Fruit fly (Drosophila melanogaster) whole organism, prepupa: ENCODE data around the gene sp3.
A peak's percentile ranks its signal among the peaks of the same experiment; 100 is the strongest.

Experiments used
- Blimp-1 ChIP-seq: fragments of 200-800 bp; sonication (Bioruptor generic); optimal IDR thresholded peaks from 3 replicates; lab custom pipeline; 2017; ENCODE audit warnings: missing biosample characterization, missing genetic modification characterization, mild to moderate bottlenecking, moderate library complexity, missing genetic modification reagents
- CG11294 ChIP-seq: fragments of 200-800 bp; sonication (Bioruptor generic); IDR thresholded peaks from 2 replicates; pipeline ENCODE4 v1.3.6; 2022; ENCODE audit warnings: missing biosample characterization, missing genetic modification characterization
- CG11902 ChIP-seq: fragments of 200-800 bp; sonication (Bioruptor generic); optimal IDR thresholded peaks from 3 replicates; lab custom pipeline; 2016; ENCODE audit warnings: missing biosample characterization, missing genetic modification characterization
- CG15336 ChIP-seq: fragments of 200-800 bp; sonication (Bioruptor generic); IDR thresholded peaks from 2 replicates; pipeline ENCODE4 v1.3.6; 2022; ENCODE audit warnings: missing biosample characterization, missing genetic modification characterization
- CG1621 ChIP-seq: fragments of 200-800 bp; sonication (Bioruptor generic); optimal IDR thresholded peaks from 3 replicates; lab custom pipeline; 2018; ENCODE audit warnings: missing biosample characterization, mild to moderate bottlenecking, missing genetic modification characterization
- CG16779 ChIP-seq: fragments of 200-800 bp; sonication (Bioruptor generic); optimal IDR thresholded peaks from 3 replicates; lab custom pipeline; 2017; ENCODE audit warnings: missing biosample characterization, mild to moderate bottlenecking, missing genetic modification characterization
- CG3032 ChIP-seq: fragments of 200-800 bp; optimal IDR thresholded peaks from 2 replicates; lab custom pipeline; 2019; ENCODE audit warnings: missing biosample characterization, mild to moderate bottlenecking, missing genetic modification characterization, moderate library complexity
- CG31627 ChIP-seq: fragments of 200-800 bp; sonication (Bioruptor generic); optimal IDR thresholded peaks from 3 replicates; lab custom pipeline; 2016; ENCODE audit warnings: missing biosample characterization, missing genetic modification characterization
- CG34406 ChIP-seq: fragments of 200-800 bp; sonication (Bioruptor generic); optimal IDR thresholded peaks from 3 replicates; lab custom pipeline; 2016; ENCODE audit warnings: missing biosample characterization, missing genetic modification characterization
- CG3919 ChIP-seq: fragments of 200-800 bp; sonication (Bioruptor generic); optimal IDR thresholded peaks from 3 replicates; lab custom pipeline; 2016; ENCODE audit warnings: missing biosample characterization, missing genetic modification characterization
- CG4318 ChIP-seq: fragments of 200-800 bp; sonication (Bioruptor generic); optimal IDR thresholded peaks from 3 replicates; lab custom pipeline; 2017; ENCODE audit warnings: missing biosample characterization, mild to moderate bottlenecking, missing genetic modification characterization
- CG6163 ChIP-seq: fragments of 200-800 bp; sonication (Bioruptor generic); IDR thresholded peaks from 3 replicates; pipeline ENCODE4 v1.3.6; 2022; ENCODE audit warnings: missing biosample characterization, missing genetic modification characterization
- CG6276 ChIP-seq: fragments of 200-800 bp; sonication (Bioruptor generic); optimal IDR thresholded peaks from 2 replicates; lab custom pipeline; 2017; ENCODE audit warnings: missing biosample characterization, mild to moderate bottlenecking, missing genetic modification characterization
- CG6808 ChIP-seq: fragments of 200-800 bp; sonication (Bioruptor generic); optimal IDR thresholded peaks from 3 replicates; lab custom pipeline; 2017; ENCODE audit warnings: missing biosample characterization, missing genetic modification characterization, mild to moderate bottlenecking, moderate library complexity, missing genetic modification reagents
- CG6854 ChIP-seq: fragments of 200-800 bp; sonication (Bioruptor generic); optimal IDR thresholded peaks from 2 replicates; lab custom pipeline; 2017; ENCODE audit warnings: missing biosample characterization, mild to moderate bottlenecking, missing genetic modification characterization
- CG7368 ChIP-seq: fragments of 200-800 bp; sonication (Bioruptor generic); optimal IDR thresholded peaks from 3 replicates; lab custom pipeline; 2016; ENCODE audit warnings: missing biosample characterization, missing genetic modification characterization
- CG8119 ChIP-seq: fragments of 200-800 bp; sonication (Bioruptor generic); IDR thresholded peaks from 3 replicates; pipeline ENCODE4 v1.3.6; 2022; ENCODE audit warnings: missing biosample characterization, missing genetic modification characterization
- CG8319 ChIP-seq: fragments of 200-800 bp; sonication (Bioruptor generic); optimal IDR thresholded peaks from 3 replicates; lab custom pipeline; 2016; ENCODE audit warnings: missing biosample characterization, missing genetic modification characterization
- CG8632 ChIP-seq: fragments of 200-800 bp; sonication (Bioruptor generic); optimal IDR thresholded peaks from 3 replicates; lab custom pipeline; 2016; ENCODE audit warnings: missing biosample characterization, missing genetic modification characterization
- Eip75B ChIP-seq: fragments of 200-800 bp; sonication (Bioruptor generic); optimal IDR thresholded peaks from 3 replicates; lab custom pipeline; 2016; ENCODE audit warnings: missing biosample characterization, missing genetic modification characterization
- Eip78C ChIP-seq: fragments of 200-800 bp; sonication (Bioruptor generic); peaks from one replicate; lab custom pipeline; 2016; ENCODE audit warnings: missing biosample characterization, missing genetic modification characterization
- Eip93F ChIP-seq: fragments of 200-800 bp; sonication (Bioruptor generic); optimal IDR thresholded peaks from 2 replicates; lab custom pipeline; 2016; ENCODE audit warnings: missing biosample characterization, mild to moderate bottlenecking, missing genetic modification characterization
- Ets21C ChIP-seq: fragments of 200-800 bp; sonication (Bioruptor generic); optimal IDR thresholded peaks from 3 replicates; lab custom pipeline; 2016; ENCODE audit warnings: missing biosample characterization, missing genetic modification characterization
- Ets96B ChIP-seq: fragments of 200-800 bp; optimal IDR thresholded peaks from 2 replicates; lab custom pipeline; 2019; ENCODE audit warnings: missing biosample characterization, mild to moderate bottlenecking, missing genetic modification characterization, moderate library complexity
- Gug ChIP-seq: fragments of 200-800 bp; sonication (Bioruptor generic); IDR thresholded peaks from 2 replicates; pipeline ENCODE4 v1.3.6; 2022; ENCODE audit warnings: missing biosample characterization, missing genetic modification characterization
- Hr39 ChIP-seq: fragments of 200-800 bp; sonication (Bioruptor generic); optimal IDR thresholded peaks from 2 replicates; lab custom pipeline; 2016; ENCODE audit warnings: missing biosample characterization, missing genetic modification characterization
- Hr4 ChIP-seq: fragments of 200-800 bp; sonication (Bioruptor generic); optimal IDR thresholded peaks from 3 replicates; lab custom pipeline; 2016; ENCODE audit warnings: missing biosample characterization, missing genetic modification characterization
- Lpt ChIP-seq: fragments of 200-800 bp; sonication (Bioruptor generic); optimal IDR thresholded peaks from 3 replicates; lab custom pipeline; 2016; ENCODE audit warnings: missing biosample characterization, missing genetic modification characterization
- Met ChIP-seq: fragments of 200-800 bp; sonication (Bioruptor generic); optimal IDR thresholded peaks from 3 replicates; lab custom pipeline; 2016; ENCODE audit warnings: missing biosample characterization, missing genetic modification characterization
- OdsH ChIP-seq: fragments of 200-800 bp; sonication (Bioruptor generic); optimal IDR thresholded peaks from 3 replicates; lab custom pipeline; 2016; ENCODE audit warnings: missing biosample characterization, missing genetic modification characterization
- Smox ChIP-seq: fragments of 200-800 bp; sonication (Bioruptor generic); optimal IDR thresholded peaks from 3 replicates; lab custom pipeline; 2016; ENCODE audit warnings: missing biosample characterization, missing genetic modification characterization
- Sox15 ChIP-seq: fragments of 200-800 bp; sonication (Bioruptor generic); optimal IDR thresholded peaks from 3 replicates; lab custom pipeline; 2016; ENCODE audit warnings: missing biosample characterization, missing genetic modification characterization
- achi ChIP-seq: fragments of 200-800 bp; sonication (Bioruptor generic); optimal IDR thresholded peaks from 3 replicates; lab custom pipeline; 2016; ENCODE audit warnings: missing biosample characterization, missing genetic modification characterization
- acj6 ChIP-seq: fragments of 200-800 bp; sonication (Bioruptor generic); optimal IDR thresholded peaks from 3 replicates; lab custom pipeline; 2016; ENCODE audit warnings: missing biosample characterization, missing genetic modification characterization
- cyc ChIP-seq: fragments of 200-800 bp; sonication (Bioruptor generic); optimal IDR thresholded peaks from 3 replicates; lab custom pipeline; 2016; ENCODE audit warnings: missing biosample characterization, missing genetic modification characterization
- dac ChIP-seq: fragments of 200-800 bp; sonication (Bioruptor generic); optimal IDR thresholded peaks from 2 replicates; lab custom pipeline; 2017; ENCODE audit warnings: missing biosample characterization, mild to moderate bottlenecking, missing genetic modification characterization
- dsx ChIP-seq: fragments of 200-800 bp; optimal IDR thresholded peaks from 3 replicates; lab custom pipeline; 2019; ENCODE audit warnings: missing biosample characterization, mild to moderate bottlenecking, missing genetic modification characterization, moderate library complexity; ENCODE audit not compliant: poor library complexity, severe bottlenecking
- eg ChIP-seq: fragments of 200-800 bp; sonication (Bioruptor generic); IDR thresholded peaks from 3 replicates; pipeline ENCODE4 v1.3.6; 2022; ENCODE audit warnings: missing biosample characterization, missing genetic modification characterization
- esn ChIP-seq: fragments of 200-800 bp; sonication (Bioruptor generic); optimal IDR thresholded peaks from 2 replicates; lab custom pipeline; 2016; ENCODE audit warnings: missing biosample characterization, mild to moderate bottlenecking, missing genetic modification characterization, moderate library complexity
- fd59A ChIP-seq: fragments of 200-800 bp; sonication (Bioruptor generic); optimal IDR thresholded peaks from 2 replicates; lab custom pipeline; 2017; ENCODE audit warnings: missing biosample characterization, mild to moderate bottlenecking, missing genetic modification characterization, missing genetic modification reagents
- fd85E ChIP-seq: fragments of 200-800 bp; sonication (Bioruptor generic); optimal IDR thresholded peaks from 3 replicates; lab custom pipeline; 2016; ENCODE audit warnings: missing biosample characterization, missing genetic modification characterization
- lz ChIP-seq: fragments of 200-800 bp; sonication (Bioruptor generic); optimal IDR thresholded peaks from 3 replicates; lab custom pipeline; 2016; ENCODE audit warnings: missing biosample characterization, missing genetic modification characterization
- net ChIP-seq: fragments of 200-800 bp; sonication (Bioruptor generic); optimal IDR thresholded peaks from 3 replicates; lab custom pipeline; 2016; ENCODE audit warnings: missing biosample characterization, missing genetic modification characterization
- salr ChIP-seq, 2 experiments: fragments of 200-800 bp; sonication (Bioruptor generic); optimal IDR thresholded peaks; 3 replicates each; lab custom pipeline; 2016 to 2018; ENCODE audit warnings: missing biosample characterization in 2 of 2, missing genetic modification characterization in 2 of 2, mild to moderate bottlenecking in 1 of 2
- spab ChIP-seq: fragments of 200-800 bp; sonication (Bioruptor generic); optimal IDR thresholded peaks from 2 replicates; lab custom pipeline; 2017; ENCODE audit warnings: missing biosample characterization, mild to moderate bottlenecking, missing genetic modification characterization, missing genetic modification reagents
- svp ChIP-seq: fragments of 200-800 bp; sonication (Bioruptor generic); peaks from one replicate; lab custom pipeline; 2016; ENCODE audit warnings: missing biosample characterization, missing genetic modification characterization
- topi ChIP-seq: fragments of 200-800 bp; sonication (Bioruptor generic); optimal IDR thresholded peaks from 3 replicates; lab custom pipeline; 2016; ENCODE audit warnings: missing biosample characterization, missing genetic modification characterization
- vri ChIP-seq: fragments of 200-800 bp; sonication (Bioruptor generic); optimal IDR thresholded peaks from 3 replicates; lab custom pipeline; 2016; ENCODE audit warnings: missing biosample characterization, mild to moderate bottlenecking, missing genetic modification characterization

The sp3 gene

DNA sequence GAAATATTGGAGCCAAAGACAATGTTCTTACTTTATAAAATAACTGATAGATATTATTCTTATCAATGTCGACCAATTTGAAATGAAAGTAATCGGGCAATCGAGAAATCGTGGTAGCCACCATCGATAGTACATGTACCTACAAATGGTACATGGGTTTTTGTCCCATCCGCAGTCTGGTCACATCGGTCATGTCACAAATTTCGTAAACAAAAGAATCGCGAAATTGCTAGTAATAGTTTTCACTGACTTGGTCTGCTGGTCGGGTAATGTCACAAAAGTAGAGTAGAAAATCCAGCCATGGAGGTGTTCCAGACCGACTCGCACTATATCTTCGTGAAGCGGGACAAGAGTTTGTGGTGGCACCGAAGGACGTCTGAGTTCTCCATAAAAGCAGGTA is at the start of gene sp3:
Gene sp3 (plus strand): TSS at position 173 of the 400 bp plus-strand sequence.
- no peak for TF ChIP-seq CG6854 (GFP tag; lab: Kevin White, UChicago)
- no peak for TF ChIP-seq CG3919 (GFP tag; lab: Kevin White, UChicago)
- TF ChIP-seq CG1621 (tag; lab: Kevin White, UChicago), result no peak
- no peak for TF ChIP-seq Smox (GFP tag; lab: Kevin White, UChicago)

DNA sequence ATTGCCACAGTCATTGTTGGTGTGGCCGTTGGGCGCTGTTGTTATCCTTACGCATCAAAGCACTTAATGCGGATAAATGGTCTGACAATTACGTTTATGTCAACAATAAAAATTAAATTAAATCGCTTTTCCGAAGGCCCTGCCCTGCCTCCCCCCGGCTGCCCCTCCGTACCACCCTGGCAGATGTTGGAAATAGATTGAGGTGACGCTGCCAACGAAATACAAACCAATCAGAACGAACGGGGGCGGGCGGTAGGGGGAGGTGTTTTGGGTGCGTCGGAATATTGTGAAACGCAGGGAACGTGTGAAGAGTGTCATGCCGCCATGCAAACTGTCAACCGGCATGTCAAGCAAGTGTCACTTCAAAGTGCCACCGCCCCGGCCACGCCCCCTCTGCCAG is 49.5 kb upstream of the sp3 start:
- TF ChIP-seq cyc, result no peak
- TF ChIP-seq Sox15 (GFP tag; lab: Kevin White, UChicago), result no peak

DNA sequence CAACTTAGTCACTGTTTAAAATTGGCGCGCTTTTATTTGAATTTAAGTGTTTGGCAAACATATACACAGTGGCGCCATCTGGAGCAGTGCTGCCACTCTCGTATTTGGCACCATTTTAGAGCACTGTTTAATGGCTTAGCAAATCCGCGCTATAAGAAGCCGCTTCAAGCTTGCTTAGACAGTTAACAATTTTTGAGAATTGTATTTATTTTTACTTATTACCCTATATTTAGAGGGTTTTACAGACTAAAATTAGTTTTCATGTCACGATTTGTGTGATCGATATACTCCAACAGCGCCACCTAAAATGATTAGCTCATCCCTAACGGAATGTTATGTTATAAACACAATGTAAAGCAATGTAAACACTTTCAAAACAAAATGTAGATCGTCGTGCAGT is 38.8 kb upstream of the sp3 start, which contains the start of gene Fancm:
Gene Fancm (plus strand): TSS at position 366 of the 400 bp plus-strand sequence.
- TF ChIP-seq CG6808 (GFP tag; lab: Kevin White, UChicago), result peak; percentile 98
- TF ChIP-seq net, result no peak
- no peak for TF ChIP-seq Eip75B (GFP tag; lab: Kevin White, UChicago)
- no peak for TF ChIP-seq CG1621 (tag; lab: Kevin White, UChicago)
- no peak for TF ChIP-seq Hr4 (GFP tag; lab: Kevin White, UChicago)
- no peak for TF ChIP-seq CG6276 (GFP tag; lab: Kevin White, UChicago)
- no peak for TF ChIP-seq CG15336
- peak; percentile 36 for TF ChIP-seq CG3919 (GFP tag; lab: Kevin White, UChicago)
- TF ChIP-seq spab, result no peak
- no peak for TF ChIP-seq Ets96B (tag; lab: Kevin White, UChicago)
- TF ChIP-seq CG8319 (GFP tag; lab: Kevin White, UChicago), result no peak
- TF ChIP-seq CG4318 (GFP tag; lab: Kevin White, UChicago), result no peak
- peak; percentile 71 for TF ChIP-seq CG31627 (GFP tag; lab: Kevin White, UChicago)
- no peak for TF ChIP-seq svp (GFP tag; lab: Kevin White, UChicago)
- no peak for TF ChIP-seq CG11294 (GFP tag; lab: Robert Waterston, UW)
- TF ChIP-seq dac (GFP tag; lab: Kevin White, UChicago), result peak; percentile 34
- no peak for TF ChIP-seq Eip93F
- no peak for TF ChIP-seq Lpt (GFP tag; lab: Kevin White, UChicago)
- TF ChIP-seq dsx, result peak; percentile 91
- TF ChIP-seq vri, result no peak
- no peak for TF ChIP-seq CG8119 (GFP tag; lab: Robert Waterston, UW)
- TF ChIP-seq CG34406 (GFP tag; lab: Kevin White, UChicago), result peak; percentile 18
- TF ChIP-seq Sox15 (GFP tag; lab: Kevin White, UChicago), result peak; percentile 30
- TF ChIP-seq fd85E, result no peak
- peak; percentile 48 for TF ChIP-seq CG11902 (GFP tag; lab: Kevin White, UChicago)
- TF ChIP-seq acj6 (GFP tag; lab: Kevin White, UChicago), result no peak
- TF ChIP-seq Gug (GFP tag; lab: Robert Waterston, UW), result no peak
- TF ChIP-seq topi (GFP tag; lab: Kevin White, UChicago), result no peak
- no peak for TF ChIP-seq Met (GFP tag; lab: Kevin White, UChicago)
- peak; percentile 76 for TF ChIP-seq Eip78C (GFP tag; lab: Kevin White, UChicago)
- TF ChIP-seq Ets21C, result peak; percentile 22
- TF ChIP-seq CG16779 (tag; lab: Kevin White, UChicago), result no peak
- TF ChIP-seq Hr39 (GFP tag; lab: Kevin White, UChicago), result peak; percentile 68
- no peak for TF ChIP-seq CG3032 (tag; lab: Kevin White, UChicago)
- TF ChIP-seq CG7368 (GFP tag; lab: Kevin White, UChicago), result no peak
- no peak for TF ChIP-seq CG6163
- TF ChIP-seq Blimp-1 (GFP tag; lab: Kevin White, UChicago), result no peak
- TF ChIP-seq OdsH (GFP tag; lab: Kevin White, UChicago), result peak; percentile 17
- no peak for TF ChIP-seq CG8632 (GFP tag; lab: Kevin White, UChicago)
- TF ChIP-seq fd59A (GFP tag; lab: Kevin White, UChicago), result no peak
- TF ChIP-seq CG6854 (GFP tag; lab: Kevin White, UChicago), result no peak
- peak; percentile 27 for TF ChIP-seq Smox (GFP tag; lab: Kevin White, UChicago)
- peak; percentile 67 for TF ChIP-seq cyc
- TF ChIP-seq salr (GFP tag; optimal IDR thresholded peaks at IDR 0.05; lab: Kevin White, UChicago), result peak in 1 of 2 experiments; percentile 3
- TF ChIP-seq achi, result no peak
- TF ChIP-seq lz, result peak; percentile 65
- peak; percentile 57 for TF ChIP-seq esn (GFP tag; lab: Kevin White, UChicago)
- no peak for TF ChIP-seq eg (GFP tag; lab: Robert Waterston, UW)
